Worm (Caenorhabditis elegans) whole organism, late embryonic: ENCODE results near the gene lys-10.

Source experiments
- C38D4.7 ChIP-seq: fragments of 200-800 bp; sonication (Bioruptor generic); optimal IDR thresholded peaks from 2 replicates; lab custom pipeline; 2018; ENCODE audit warnings: mild to moderate bottlenecking, missing genetic modification characterization, moderate library complexity, missing compliant biosample characterization
- F13H6.1 ChIP-seq: sonication (generic microtip); optimal IDR thresholded peaks from 2 replicates; lab custom pipeline; 2016; ENCODE audit warnings: missing genetic modification characterization, missing compliant biosample characterization
- K02D7.2 ChIP-seq: sonication (generic microtip); optimal IDR thresholded peaks from 2 replicates; lab custom pipeline; 2017; ENCODE audit warnings: mild to moderate bottlenecking, missing genetic modification characterization, missing compliant biosample characterization
- K09A11.1 ChIP-seq: sonication (generic microtip); optimal IDR thresholded peaks from 2 replicates; lab custom pipeline; 2017; ENCODE audit warnings: antibody characterized with exemption, mild to moderate bottlenecking, missing genetic modification characterization, missing compliant biosample characterization; ENCODE audit not compliant: insufficient read depth
- T23F11.4 ChIP-seq: fragments of 200-800 bp; sonication (Bioruptor generic); optimal IDR thresholded peaks from 2 replicates; lab custom pipeline; 2018; ENCODE audit warnings: mild to moderate bottlenecking, missing genetic modification characterization, missing compliant biosample characterization
- ceh-19 ChIP-seq: fragments of 200-800 bp; sonication (Bioruptor generic); optimal IDR thresholded peaks from 2 replicates; lab custom pipeline; 2018; ENCODE audit warnings: mild to moderate bottlenecking, missing genetic modification characterization, missing compliant biosample characterization
- ceh-2 ChIP-seq: sonication (generic microtip); optimal IDR thresholded peaks from 2 replicates; lab custom pipeline; 2016; ENCODE audit warnings: missing genotype, missing genetic modification characterization, missing compliant biosample characterization
- ceh-22 ChIP-seq: sonication (generic microtip); optimal IDR thresholded peaks from 2 replicates; lab custom pipeline; 2017; ENCODE audit warnings: missing biosample characterization, missing genetic modification characterization
- ceh-31 ChIP-seq: sonication (generic microtip); optimal IDR thresholded peaks from 2 replicates; lab custom pipeline; 2016; ENCODE audit warnings: missing genetic modification characterization, missing compliant biosample characterization
- ceh-48 ChIP-seq: sonication (generic microtip); optimal IDR thresholded peaks from 2 replicates; lab custom pipeline; 2016; ENCODE audit warnings: missing genetic modification characterization, inconsistent platforms, missing compliant biosample characterization
- ceh-6 ChIP-seq: fragments of 200-800 bp; sonication (Bioruptor generic); optimal IDR thresholded peaks from 2 replicates; lab custom pipeline; 2018; ENCODE audit warnings: mild to moderate bottlenecking, missing genetic modification characterization, missing compliant biosample characterization
- dve-1 ChIP-seq: sonication (generic microtip); optimal IDR thresholded peaks from 2 replicates; lab custom pipeline; 2017; ENCODE audit warnings: antibody characterized with exemption, mild to moderate bottlenecking, missing genetic modification characterization, missing compliant biosample characterization
- elt-2 ChIP-seq: sonication (generic microtip); optimal IDR thresholded peaks from 2 replicates; lab custom pipeline; 2016; ENCODE audit warnings: missing genetic modification reagents, missing genetic modification characterization, missing compliant biosample characterization
- ets-4 ChIP-seq: sonication (generic microtip); optimal IDR thresholded peaks from 2 replicates; lab custom pipeline; 2016; ENCODE audit warnings: missing genetic modification characterization, missing compliant biosample characterization
- eyg-1 ChIP-seq: sonication (generic microtip); optimal IDR thresholded peaks from 2 replicates; lab custom pipeline; 2016; ENCODE audit warnings: missing genotype, missing genetic modification characterization, missing compliant biosample characterization
- fax-1 ChIP-seq: sonication (generic microtip); optimal IDR thresholded peaks from 2 replicates; lab custom pipeline; 2016; ENCODE audit warnings: missing genotype, missing genetic modification characterization, missing compliant biosample characterization
- fkh-10 ChIP-seq: fragments of 150-350 bp; optimal IDR thresholded peaks from 2 replicates; lab custom pipeline; 2014; ENCODE audit warnings: missing biosample characterization, missing genetic modification reagents, missing genetic modification characterization
- hlh-13 ChIP-seq: fragments of 200-800 bp; sonication (Bioruptor generic); optimal IDR thresholded peaks from 2 replicates; lab custom pipeline; 2018; ENCODE audit warnings: mild to moderate bottlenecking, missing genetic modification characterization, missing compliant biosample characterization
- hlh-6 ChIP-seq: sonication (generic microtip); optimal IDR thresholded peaks from 2 replicates; lab custom pipeline; 2016; ENCODE audit warnings: missing genotype, missing genetic modification characterization, missing compliant biosample characterization
- hlh-8 ChIP-seq: sonication (generic microtip); optimal IDR thresholded peaks from 2 replicates; lab custom pipeline; 2016; ENCODE audit warnings: missing genotype, missing genetic modification characterization, missing compliant biosample characterization
- lim-6 ChIP-seq: sonication (generic microtip); optimal IDR thresholded peaks from 2 replicates; lab custom pipeline; 2016; ENCODE audit warnings: missing genetic modification characterization, missing compliant biosample characterization
- mec-3 ChIP-seq: sonication (generic microtip); optimal IDR thresholded peaks from 2 replicates; lab custom pipeline; 2016; ENCODE audit warnings: borderline replicate concordance, missing genetic modification characterization, missing compliant biosample characterization
- nfya-1 ChIP-seq: sonication (generic microtip); optimal IDR thresholded peaks from 2 replicates; lab custom pipeline; 2017; ENCODE audit warnings: missing genetic modification characterization, mild to moderate bottlenecking, missing compliant biosample characterization, antibody characterized with exemption, moderate library complexity
- nhr-11 ChIP-seq: fragments of 150-350 bp; optimal IDR thresholded peaks from 2 replicates; lab custom pipeline; 2014; ENCODE audit warnings: missing biosample characterization, missing genetic modification characterization
- odd-2 ChIP-seq: sonication (generic microtip); optimal IDR thresholded peaks from 2 replicates; lab custom pipeline; 2017; ENCODE audit warnings: antibody characterized with exemption, mild to moderate bottlenecking, missing genetic modification characterization, missing compliant biosample characterization
- pat-9 ChIP-seq: fragments of 200-800 bp; sonication (Bioruptor generic); optimal IDR thresholded peaks from 2 replicates; lab custom pipeline; 2018; ENCODE audit warnings: mild to moderate bottlenecking, missing genetic modification characterization, moderate library complexity, missing compliant biosample characterization
- pax-1 ChIP-seq: fragments of 150-350 bp; optimal IDR thresholded peaks from 2 replicates; lab custom pipeline; 2014; ENCODE audit warnings: missing biosample characterization, missing genetic modification characterization
- pqm-1 ChIP-seq: sonication (generic microtip); optimal IDR thresholded peaks from 2 replicates; lab custom pipeline; 2016; ENCODE audit warnings: missing genetic modification characterization, missing compliant biosample characterization
- ref-2 ChIP-seq: sonication (generic microtip); optimal IDR thresholded peaks from 2 replicates; lab custom pipeline; 2016; ENCODE audit warnings: missing genetic modification characterization, missing compliant biosample characterization
- rnt-1 ChIP-seq: sonication (generic microtip); optimal IDR thresholded peaks from 2 replicates; lab custom pipeline; 2016; ENCODE audit warnings: missing genetic modification characterization, missing compliant biosample characterization
- sdc-2 ChIP-seq: sonication (generic microtip); optimal IDR thresholded peaks from 2 replicates; lab custom pipeline; 2016; ENCODE audit warnings: missing genotype, missing genetic modification characterization, missing compliant biosample characterization
- syd-9 ChIP-seq: sonication (generic microtip); optimal IDR thresholded peaks from 2 replicates; lab custom pipeline; 2016; ENCODE audit warnings: mild to moderate bottlenecking, missing genetic modification characterization, moderate library complexity, missing compliant biosample characterization
- unc-3 ChIP-seq, 2 experiments: fragments of 200-800 bp in 1 of 2; sonication (Bioruptor generic) in 1 of 2; sonication (generic microtip) in 1 of 2; conservative IDR thresholded peaks in 1 of 2; optimal IDR thresholded peaks in 1 of 2; 2 replicates each; pipeline versions ENCODE4 v1.3.6 to Lab custom; 2016 to 2022; ENCODE audit warnings: missing compliant biosample characterization in 2 of 2, missing genetic modification characterization in 2 of 2, missing genetic modification reagents in 1 of 2
- unc-42 ChIP-seq: sonication (generic microtip); optimal IDR thresholded peaks from 2 replicates; lab custom pipeline; 2016; ENCODE audit warnings: missing genotype, missing genetic modification characterization, missing compliant biosample characterization
- unc-55 ChIP-seq: sonication (generic microtip); optimal IDR thresholded peaks from 2 replicates; lab custom pipeline; 2017; ENCODE audit warnings: missing biosample characterization, missing genetic modification reagents, missing genetic modification characterization
- zip-5 ChIP-seq: sonication (generic microtip); optimal IDR thresholded peaks from 2 replicates; lab custom pipeline; 2016; ENCODE audit warnings: missing genetic modification characterization, missing compliant biosample characterization

Gene lys-10

DNA sequence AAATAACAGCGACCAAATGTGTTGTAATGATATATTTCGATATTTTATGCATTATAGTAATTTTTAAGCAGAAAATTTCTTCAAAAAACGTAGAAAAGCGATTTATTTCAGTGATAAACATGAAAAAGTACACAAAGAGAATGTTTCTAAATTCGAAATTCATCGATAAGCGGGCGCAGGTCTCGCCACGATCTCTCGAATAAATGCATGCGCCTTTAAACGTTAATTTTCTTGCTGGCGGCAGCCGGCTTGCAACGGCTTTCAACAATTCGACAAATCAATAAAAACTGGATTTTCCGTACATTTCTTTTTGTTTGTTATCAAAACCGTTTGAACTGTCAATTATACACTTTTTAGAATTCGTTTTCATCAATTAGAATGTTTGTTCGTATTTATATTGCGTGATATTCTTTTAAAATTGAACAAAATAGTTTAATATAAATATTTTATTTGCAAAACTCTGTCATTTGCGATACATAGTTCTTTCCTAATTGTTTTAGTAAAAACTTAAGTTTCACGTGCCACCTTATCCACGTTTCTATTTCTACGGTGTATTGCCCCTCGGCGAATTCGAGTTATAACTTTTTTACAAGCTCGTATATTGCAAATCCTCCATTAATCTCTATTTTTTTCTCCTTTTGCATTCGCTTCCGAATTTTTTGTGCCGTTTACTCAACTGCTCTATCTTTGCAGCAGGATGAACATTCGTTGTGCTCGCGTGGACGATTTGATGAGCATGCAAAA lies 42.9 kb upstream of the lys-10 start, which contains the start of gene daf-31:
Gene daf-31, plus strand, starts transcription at position 694 of the 744 bp plus-strand sequence.
- TF ChIP-seq elt-2 (tag; lab: Kevin White, UChicago) (peak; percentile 41), ceh-48 (tag; lab: Kevin White, UChicago) (peak; percentile 61), nfya-1 (tag; lab: Kevin White, UChicago) (peak; percentile 19), K09A11.1 (tag; lab: Kevin White, UChicago) (no peak), unc-42 (tag; lab: Kevin White, UChicago) (peak; percentile 63), dve-1 (tag; lab: Kevin White, UChicago) (peak; percentile 16), ceh-6 (GFP tag; lab: Kevin White, UChicago) (no peak), ceh-31 (peak; percentile 50)
- TF ChIP-seq, all 69 proteins: peak for 6

DNA sequence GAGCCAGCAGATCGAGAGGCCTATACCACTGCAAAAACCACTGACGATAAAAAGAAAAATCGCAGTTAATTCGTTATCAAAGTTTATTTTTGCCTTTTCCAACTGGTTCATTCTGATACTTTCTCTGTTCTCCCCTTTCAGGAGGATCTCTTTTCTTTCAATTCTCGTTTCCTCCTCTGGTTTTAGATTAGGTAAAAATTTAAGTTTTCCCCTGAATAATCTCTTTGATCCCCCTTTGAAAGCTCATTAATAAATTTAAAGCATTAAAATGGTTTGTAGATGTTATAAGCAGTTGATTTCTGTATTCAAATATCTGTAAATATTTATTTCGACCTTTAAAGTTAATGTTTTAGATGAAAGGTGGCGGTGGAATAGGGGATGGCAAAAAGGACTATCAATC lies 41.4 kb upstream of the lys-10 start, which contains the start of gene K07H8.2:
Gene K07H8.2, plus strand, starts transcription at position 301 of the 400 bp plus-strand sequence.
- TF ChIP-seq unc-42 (tag; lab: Kevin White, UChicago): no peak
- no peak for TF ChIP-seq syd-9 (tag; lab: Kevin White, UChicago)
- no peak for TF ChIP-seq pax-1 (tag; lab: Kevin White, UChicago)
- TF ChIP-seq fax-1 (tag; lab: Kevin White, UChicago): no peak
- TF ChIP-seq K09A11.1 (tag; lab: Kevin White, UChicago): no peak
- no peak for TF ChIP-seq F13H6.1 (tag; lab: Kevin White, UChicago)
- TF ChIP-seq mec-3 (tag; lab: Kevin White, UChicago): no peak
- TF ChIP-seq ceh-2: no peak
- TF ChIP-seq, all 69 proteins: peak for 0

DNA sequence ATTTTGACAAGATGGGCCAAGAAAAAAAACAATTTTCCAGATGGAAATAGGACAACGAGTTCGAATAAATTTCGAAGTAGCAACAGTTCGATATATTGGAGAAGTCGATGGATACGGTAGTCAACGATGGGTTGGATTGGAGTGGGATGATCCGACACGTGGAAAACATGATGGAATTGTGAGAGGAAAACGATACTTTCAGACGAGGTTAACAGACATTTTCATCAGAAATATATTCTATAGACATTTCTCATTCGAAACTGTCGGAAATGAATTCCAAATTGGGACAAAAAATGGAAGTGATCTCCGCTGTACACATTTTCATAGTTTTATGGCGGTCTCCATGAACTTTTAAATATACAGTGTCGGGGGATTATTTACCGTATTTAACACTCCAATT lies 38.0 kb upstream of the lys-10 start, which contains the start of gene tbce-1:
Gene tbce-1, plus strand, starts transcription at position 41 of the 400 bp plus-strand sequence.
- no peak for TF ChIP-seq ceh-19 (GFP tag; lab: Kevin White, UChicago)
- TF ChIP-seq rnt-1 (tag; lab: Kevin White, UChicago): no peak
- TF ChIP-seq T23F11.4 (GFP tag; lab: Kevin White, UChicago): no peak
- no peak for TF ChIP-seq ceh-22 (tag; lab: Kevin White, UChicago)
- TF ChIP-seq odd-2 (tag; lab: Kevin White, UChicago): no peak
- TF ChIP-seq, all 69 proteins: peak for 0

DNA sequence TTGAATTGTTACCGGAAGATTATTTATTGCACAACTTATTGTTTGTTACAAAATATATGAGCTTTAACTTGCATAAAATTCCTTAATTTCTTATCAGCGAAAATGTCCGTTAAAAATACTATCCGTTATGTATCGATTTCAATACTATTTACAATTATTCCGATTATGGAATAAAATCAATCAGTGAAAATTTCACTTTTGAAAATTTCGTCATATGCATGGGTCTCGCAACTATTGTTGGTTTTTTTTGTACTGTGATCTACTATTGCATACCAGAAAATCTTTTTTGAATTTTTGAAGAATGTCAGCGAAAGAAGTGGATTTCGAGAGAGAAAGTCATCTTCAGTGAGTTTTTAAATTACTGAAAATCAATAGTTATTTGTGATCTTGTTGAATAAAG lies 35.4 kb upstream of the lys-10 start, which contains the start of gene nprl-3:
Gene nprl-3, plus strand, starts transcription at position 301 of the 400 bp plus-strand sequence.
- no peak for TF ChIP-seq pqm-1
- TF ChIP-seq unc-3 (GFP tag; conservative IDR thresholded peaks at IDR 0.05; lab: Robert Waterston, UW): no peak
- no peak for TF ChIP-seq unc-3 (tag; optimal IDR thresholded peaks at IDR 0.05; lab: Kevin White, UChicago)
- no peak for TF ChIP-seq fkh-10 (GFP tag; lab: Kevin White, UChicago)
- no peak for TF ChIP-seq K02D7.2 (tag; lab: Kevin White, UChicago)

DNA sequence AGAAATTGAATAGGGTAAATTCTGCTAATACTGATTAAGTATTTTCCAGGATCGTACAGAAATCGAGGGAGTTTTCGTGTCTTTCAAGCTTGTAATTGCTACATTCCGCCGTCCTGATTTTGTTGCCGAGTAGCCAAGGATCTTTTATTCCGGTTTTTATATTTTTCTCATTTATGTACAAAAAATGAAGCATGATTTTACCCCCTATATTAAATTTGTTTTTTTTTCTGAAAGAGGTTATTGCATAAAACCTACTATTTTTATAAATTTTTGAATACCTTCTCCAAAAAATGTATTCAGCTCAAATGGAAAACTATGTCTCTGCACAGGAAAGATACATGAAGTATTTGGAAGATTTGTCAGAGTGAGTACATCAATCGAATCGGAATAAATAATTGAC lies 33.0 kb upstream of the lys-10 start, which contains the start of gene F35H10.6:
Gene F35H10.6, plus strand, starts transcription at position 301 of the 400 bp plus-strand sequence.
- no peak for TF ChIP-seq hlh-13 (GFP tag; lab: Kevin White, UChicago)
- no peak for TF ChIP-seq eyg-1
- TF ChIP-seq C38D4.7 (GFP tag; lab: Kevin White, UChicago): no peak
- TF ChIP-seq ets-4: no peak
- no peak for TF ChIP-seq zip-5
- no peak for TF ChIP-seq fkh-10 (GFP tag; lab: Kevin White, UChicago)
- TF ChIP-seq ceh-2: no peak
- TF ChIP-seq unc-55 (GFP tag; lab: Kevin White, UChicago): no peak
- TF ChIP-seq hlh-6: no peak
- no peak for TF ChIP-seq nhr-11 (tag; lab: Kevin White, UChicago)
- no peak for TF ChIP-seq ref-2 (tag; lab: Kevin White, UChicago)
- no peak for TF ChIP-seq pat-9 (tag; lab: Kevin White, UChicago)
- no peak for TF ChIP-seq K09A11.1 (tag; lab: Kevin White, UChicago)
- TF ChIP-seq hlh-8 (tag; lab: Kevin White, UChicago): no peak
- TF ChIP-seq sdc-2: no peak
- TF ChIP-seq lim-6 (tag; lab: Kevin White, UChicago): no peak
